Fruit fly (Drosophila melanogaster): ENCODE data around the gene Prosbeta7.

dm6 chr3R:5364539-5365273 is 6.5 kb upstream of the Prosbeta7 start:
- no peak for TF ChIP-seq Myc (optimal IDR thresholded peaks at IDR 0.05)
- TF ChIP-seq insv (optimal IDR thresholded peaks at IDR 0.05) = no peak

Measured in Kc167 (cell line).